Worm (Caenorhabditis elegans) whole organism, L3 larva: ENCODE results near the gene T10B9.14.

Experiments used
- ZK546.5 ChIP-seq: sonication (generic microtip); optimal IDR thresholded peaks from 2 replicates; lab custom pipeline; 2017; ENCODE audit warnings: missing biosample characterization, missing genetic modification characterization
- ceh-16 ChIP-seq: sonication (generic microtip); optimal IDR thresholded peaks from 2 replicates; lab custom pipeline; 2017; ENCODE audit warnings: missing biosample characterization, missing genetic modification characterization
- ceh-28 ChIP-seq: fragments of 150-350 bp; optimal IDR thresholded peaks from 2 replicates; lab custom pipeline; 2014; ENCODE audit warnings: missing biosample characterization, missing genetic modification reagents, missing genetic modification characterization
- ceh-82 ChIP-seq: fragments of 150-350 bp; optimal IDR thresholded peaks from 2 replicates; lab custom pipeline; 2014; ENCODE audit warnings: missing biosample characterization, missing genetic modification characterization
- ceh-9 ChIP-seq: sonication (generic microtip); optimal IDR thresholded peaks from 2 replicates; lab custom pipeline; 2018; ENCODE audit warnings: missing biosample characterization, missing genetic modification characterization
- egl-5 ChIP-seq: fragments of 150-350 bp; optimal IDR thresholded peaks from 2 replicates; lab custom pipeline; 2017; ENCODE audit warnings: missing biosample characterization, missing genetic modification reagents, missing genetic modification characterization, inconsistent platforms
- elt-1 ChIP-seq: fragments of 150-350 bp; optimal IDR thresholded peaks from 2 replicates; lab custom pipeline; 2014; ENCODE audit warnings: missing biosample characterization, missing genetic modification characterization
- elt-2 ChIP-seq: sonication (generic microtip); optimal IDR thresholded peaks from 2 replicates; lab custom pipeline; 2016; ENCODE audit warnings: missing genetic modification reagents, mild to moderate bottlenecking, missing genetic modification characterization, missing compliant biosample characterization
- eor-1 ChIP-seq, 2 experiments: fragments of 150-350 bp; optimal IDR thresholded peaks; 2 replicates each; lab custom pipeline; 2014 to 2018; ENCODE audit warnings: missing biosample characterization in 2 of 2, missing genetic modification characterization in 2 of 2
- fkh-10 ChIP-seq: sonication (generic microtip); optimal IDR thresholded peaks from 2 replicates; lab custom pipeline; 2017; ENCODE audit warnings: missing biosample characterization, missing genetic modification reagents, missing genetic modification characterization
- fos-1 ChIP-seq: fragments of 150-350 bp; optimal IDR thresholded peaks from 2 replicates; lab custom pipeline; 2014; ENCODE audit warnings: missing biosample characterization, missing genetic modification characterization
- hmg-11 ChIP-seq: sonication (generic microtip); optimal IDR thresholded peaks from 2 replicates; lab custom pipeline; 2016; ENCODE audit warnings: missing genetic modification characterization, missing compliant biosample characterization
- lin-39 ChIP-seq: fragments of 150-350 bp; optimal IDR thresholded peaks from 2 replicates; lab custom pipeline; 2018; ENCODE audit warnings: missing biosample characterization, missing genetic modification reagents, missing genetic modification characterization
- lsy-12 ChIP-seq: sonication (generic microtip); optimal IDR thresholded peaks from 2 replicates; lab custom pipeline; 2016; ENCODE audit warnings: mild to moderate bottlenecking, missing genetic modification characterization, missing compliant biosample characterization
- mdl-1 ChIP-seq: fragments of 150-350 bp; optimal IDR thresholded peaks from 2 replicates; lab custom pipeline; 2014; ENCODE audit warnings: missing biosample characterization, missing genetic modification characterization
- mml-1 ChIP-seq: fragments of 150-350 bp; sonication (generic microtip); optimal IDR thresholded peaks from 3 replicates; lab custom pipeline; 2014; ENCODE audit warnings: missing biosample characterization, missing genetic modification characterization
- nfya-1 ChIP-seq: sonication (generic microtip); optimal IDR thresholded peaks from 2 replicates; lab custom pipeline; 2017; ENCODE audit warnings: missing genetic modification characterization, mild to moderate bottlenecking, missing compliant biosample characterization, antibody characterized with exemption, moderate library complexity; ENCODE audit not compliant: insufficient read depth
- nhr-11 ChIP-seq: fragments of 150-350 bp; optimal IDR thresholded peaks from 2 replicates; lab custom pipeline; 2014; ENCODE audit warnings: missing biosample characterization, missing genetic modification characterization
- nhr-237 ChIP-seq: fragments of 150-350 bp; optimal IDR thresholded peaks from 2 replicates; lab custom pipeline; 2014; ENCODE audit warnings: missing biosample characterization, missing genetic modification characterization
- nhr-25 ChIP-seq: sonication (generic microtip); optimal IDR thresholded peaks from 2 replicates; lab custom pipeline; 2017; ENCODE audit warnings: missing biosample characterization, missing genetic modification characterization
- pha-4 ChIP-seq: fragments of 150-350 bp; optimal IDR thresholded peaks from 2 replicates; lab custom pipeline; 2014; ENCODE audit warnings: missing biosample characterization, missing genetic modification reagents, missing genetic modification characterization
- pqm-1 ChIP-seq: fragments of 150-350 bp; optimal IDR thresholded peaks from 2 replicates; lab custom pipeline; 2017; ENCODE audit warnings: missing biosample characterization, missing genetic modification characterization, inconsistent platforms
- sea-2 ChIP-seq: fragments of 150-350 bp; sonication (generic microtip); optimal IDR thresholded peaks from 4 replicates; lab custom pipeline; 2014; ENCODE audit warnings: missing biosample characterization, missing genetic modification reagents, missing genetic modification characterization
- snpc-4 ChIP-seq: fragments of 150-350 bp; optimal IDR thresholded peaks from 2 replicates; lab custom pipeline; 2014; ENCODE audit warnings: missing biosample characterization, missing genetic modification characterization
- tbx-2 ChIP-seq: sonication (generic microtip); optimal IDR thresholded peaks from 2 replicates; lab custom pipeline; 2016; ENCODE audit warnings: mild to moderate bottlenecking, missing genetic modification characterization, missing compliant biosample characterization
- unc-39 ChIP-seq: sonication (generic microtip); optimal IDR thresholded peaks from 4 replicates; lab custom pipeline; 2017; ENCODE audit warnings: missing biosample characterization, missing genetic modification characterization
- unc-62 ChIP-seq: fragments of 150-350 bp; sonication (generic microtip); optimal IDR thresholded peaks from 4 replicates; lab custom pipeline; 2014; ENCODE audit warnings: missing biosample characterization, missing genetic modification reagents, missing genetic modification characterization
- zag-1 ChIP-seq: fragments of 150-350 bp; optimal IDR thresholded peaks from 2 replicates; lab custom pipeline; 2014; ENCODE audit warnings: missing biosample characterization, missing genetic modification characterization
- ztf-11 ChIP-seq: fragments of 150-350 bp; optimal IDR thresholded peaks from 2 replicates; lab custom pipeline; 2014; ENCODE audit warnings: missing biosample characterization, missing genetic modification characterization
- ztf-4 ChIP-seq: fragments of 150-350 bp; optimal IDR thresholded peaks from 2 replicates; lab custom pipeline; 2014; ENCODE audit warnings: missing biosample characterization, missing genetic modification characterization

The T10B9.14 gene

DNA sequence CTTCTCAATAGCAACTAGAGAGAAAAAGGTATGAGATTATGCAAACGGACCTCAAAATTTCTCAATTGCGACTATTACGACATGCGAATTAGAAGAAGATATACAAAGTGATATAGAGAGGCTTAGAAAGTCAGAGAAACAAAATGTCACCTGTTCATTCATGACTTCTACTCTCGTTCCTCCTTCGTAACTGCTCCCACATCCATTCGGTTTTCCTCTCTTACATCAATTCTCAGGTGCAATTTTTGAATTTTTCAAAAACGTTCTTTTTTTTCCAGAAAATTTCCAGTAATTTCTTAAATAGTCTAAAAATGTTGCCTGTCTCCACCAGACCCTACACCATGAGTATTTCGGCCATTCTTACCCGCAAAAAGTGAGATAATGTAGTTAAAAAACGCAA is 17.5 kb downstream of the T10B9.14 start:
- TF ChIP-seq ztf-4 (tag; lab: Kevin White, UChicago): no peak
- TF ChIP-seq ceh-16 (tag; lab: Kevin White, UChicago): no peak

DNA sequence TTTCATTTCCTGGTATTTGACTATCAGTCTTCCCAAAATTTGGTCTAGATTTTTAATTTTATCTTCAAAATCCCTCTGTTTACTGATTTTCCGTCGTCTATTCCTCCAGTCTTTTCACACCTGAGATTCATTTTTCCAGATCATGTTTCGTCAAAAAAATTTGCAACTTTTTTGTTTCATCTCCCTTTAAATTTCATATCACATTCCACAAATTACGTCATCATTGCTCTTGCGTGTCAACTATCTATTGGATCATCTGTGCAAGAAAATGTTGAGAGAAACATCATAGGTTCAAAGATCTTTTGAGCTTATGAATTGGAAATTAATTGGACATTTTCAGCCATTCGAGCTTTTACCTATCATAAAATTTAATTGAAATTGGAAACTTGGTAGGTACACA is 22.9 kb downstream of the T10B9.14 start:
- peak; percentile 26 for TF ChIP-seq nfya-1 (tag; lab: Kevin White, UChicago)
- peak; percentile 60 for TF ChIP-seq nhr-11
- TF ChIP-seq ceh-82: no peak

DNA sequence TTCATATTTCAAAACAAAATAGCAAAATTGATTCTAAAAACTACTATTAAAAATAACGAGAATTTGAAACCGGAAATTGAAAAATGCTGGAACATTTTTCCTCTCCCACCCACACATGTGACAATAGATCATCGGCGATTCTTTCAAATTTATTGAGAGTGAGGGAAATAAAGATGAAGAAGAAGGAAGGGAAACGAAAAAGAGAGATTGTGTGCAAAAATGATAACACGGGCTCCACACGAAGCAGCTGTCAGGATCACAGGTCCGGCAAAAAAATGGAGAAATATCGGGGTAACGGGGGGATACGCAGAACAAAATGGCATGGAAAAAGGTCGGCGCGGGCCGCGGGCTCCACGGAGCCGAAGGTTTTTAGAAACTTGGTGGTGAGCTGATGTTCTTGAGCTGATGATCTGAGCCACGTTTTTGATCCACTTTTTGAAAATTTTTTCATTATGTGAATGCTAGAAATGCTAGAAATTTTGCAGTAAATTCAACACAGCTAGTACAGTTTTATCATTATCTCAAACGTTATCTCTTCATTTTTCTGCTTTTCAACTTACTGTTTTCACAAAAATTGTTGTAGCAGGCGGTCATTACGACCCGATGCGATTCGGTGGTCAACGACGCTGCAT is 24.5 kb downstream of the T10B9.14 start, which contains the start of gene shk-1:
TSS of gene shk-1 (plus strand) at position 582 of the 632 bp plus-strand sequence.
- TF ChIP-seq nhr-11: peak; percentile 40
- TF ChIP-seq sea-2 (GFP tag; lab: Kevin White, UChicago): no peak
- TF ChIP-seq nfya-1 (tag; lab: Kevin White, UChicago): peak; percentile 31
- no peak for TF ChIP-seq snpc-4 (tag; lab: Kevin White, UChicago)

DNA sequence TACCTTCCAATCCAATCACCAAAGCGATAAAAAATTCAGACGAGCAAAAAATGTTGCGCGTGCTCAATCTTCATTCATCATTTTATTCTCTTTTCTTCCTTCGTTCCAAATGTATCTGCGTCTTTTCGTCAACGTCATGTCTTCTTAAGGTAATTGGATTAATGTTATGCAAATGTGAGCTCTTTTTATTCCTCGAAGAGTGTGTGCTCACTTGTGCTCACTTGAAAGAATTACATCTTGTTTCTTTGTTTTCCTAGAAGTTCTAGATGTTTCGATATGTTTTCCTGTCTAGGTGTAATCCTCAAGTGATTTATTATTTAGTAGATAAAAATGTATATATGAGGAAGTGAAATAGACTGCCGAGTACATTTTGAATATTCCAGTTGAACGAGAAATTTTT is 26.8 kb downstream of the T10B9.14 start:
- TF ChIP-seq nhr-237 (tag; lab: Kevin White, UChicago): no peak
- no peak for TF ChIP-seq egl-5 (tag; lab: Kevin White, UChicago)
- peak; percentile 45 for TF ChIP-seq fkh-10 (GFP tag; lab: Kevin White, UChicago)
- TF ChIP-seq unc-62 (GFP tag; lab: Kevin White, UChicago): no peak
- no peak for TF ChIP-seq mdl-1 (tag; lab: Kevin White, UChicago)
- TF ChIP-seq nhr-11: no peak
- TF ChIP-seq, all 47 proteins: peak for 1

DNA sequence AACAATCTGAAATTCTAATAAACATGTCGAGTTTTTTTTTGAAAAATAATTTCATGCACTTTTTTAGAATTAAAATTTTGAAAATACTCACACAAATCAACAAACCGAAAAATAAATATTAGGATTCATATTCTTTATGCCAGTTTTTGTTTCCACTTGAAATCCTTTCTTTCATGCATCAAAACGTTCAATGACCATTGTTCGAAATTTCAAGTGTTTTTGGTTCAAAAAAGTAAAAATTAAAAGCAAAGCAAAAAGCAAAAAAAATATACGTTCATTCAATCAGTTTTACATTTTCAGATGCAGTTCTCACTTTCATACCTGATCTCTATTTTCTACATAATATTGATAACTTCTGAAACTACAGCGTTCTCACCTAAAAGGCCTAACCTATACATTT is 28.5 kb downstream of the T10B9.14 start, which contains the start of gene ZK1321.1:
TSS of gene ZK1321.1 (plus strand) at position 301 of the 400 bp plus-strand sequence.
- no peak for TF ChIP-seq ztf-11 (tag; lab: Kevin White, UChicago)
- no peak for TF ChIP-seq nhr-237 (tag; lab: Kevin White, UChicago)
- no peak for TF ChIP-seq fos-1 (tag; lab: Kevin White, UChicago)
- TF ChIP-seq egl-5 (tag; lab: Kevin White, UChicago): no peak
- TF ChIP-seq eor-1 (tag; optimal IDR thresholded peaks at IDR 0.05; lab: Kevin White, UChicago): no peak
- TF ChIP-seq zag-1 (tag; lab: Kevin White, UChicago): no peak
- TF ChIP-seq ceh-9 (tag; lab: Kevin White, UChicago): no peak
- no peak for TF ChIP-seq ceh-28 (tag; lab: Kevin White, UChicago)
- TF ChIP-seq nhr-25 (tag; lab: Kevin White, UChicago): no peak
- TF ChIP-seq unc-39: no peak
- no peak for TF ChIP-seq pha-4 (tag; lab: Kevin White, UChicago)
- no peak for TF ChIP-seq elt-2 (tag; lab: Kevin White, UChicago)
- TF ChIP-seq mml-1: no peak
- no peak for TF ChIP-seq pqm-1 (tag; lab: Kevin White, UChicago)
- no peak for TF ChIP-seq lin-39 (tag; lab: Kevin White, UChicago)
- no peak for TF ChIP-seq tbx-2 (tag; lab: Kevin White, UChicago)
- no peak for TF ChIP-seq hmg-11 (tag; lab: Kevin White, UChicago)
- no peak for TF ChIP-seq elt-1 (tag; lab: Kevin White, UChicago)
- no peak for TF ChIP-seq lsy-12 (tag; lab: Kevin White, UChicago)

DNA sequence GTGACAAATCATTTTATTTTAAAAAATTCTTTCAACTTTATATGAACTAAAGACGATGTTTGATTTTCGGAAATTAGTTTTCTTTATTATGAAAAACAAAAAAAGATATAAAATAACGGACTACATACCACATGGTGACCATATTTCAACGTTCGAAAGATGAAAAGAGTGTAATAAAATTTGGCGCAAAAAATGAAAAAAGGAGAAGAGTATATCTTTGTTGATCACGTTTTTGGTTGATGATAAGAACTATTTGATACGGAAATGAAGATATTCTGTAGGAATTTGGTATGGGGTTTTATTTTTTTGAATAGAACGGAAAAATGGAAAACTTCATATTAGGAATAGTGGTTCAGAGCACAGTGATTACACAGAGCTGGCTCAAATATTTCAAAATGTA is 29.2 kb downstream of the T10B9.14 start, which contains the start of gene Y53C12B.7:
TSS of gene Y53C12B.7 (minus strand) at position 163 of the 400 bp plus-strand sequence.
- TF ChIP-seq nfya-1 (tag; lab: Kevin White, UChicago): no peak
- TF ChIP-seq ztf-4 (tag; lab: Kevin White, UChicago): no peak
- no peak for TF ChIP-seq lsy-12 (tag; lab: Kevin White, UChicago)
- no peak for TF ChIP-seq ceh-9 (tag; lab: Kevin White, UChicago)
- TF ChIP-seq lin-39 (tag; lab: Kevin White, UChicago): no peak
- TF ChIP-seq ZK546.5 (tag; lab: Kevin White, UChicago): no peak
- no peak for TF ChIP-seq unc-62 (GFP tag; lab: Kevin White, UChicago)
- TF ChIP-seq, all 47 proteins: peak for 0
